Fruit fly (Drosophila melanogaster) whole organism, embryonic: ENCODE data around the gene Rhp.

ENCODE experiments used
- Asciz ChIP-seq: fragments of 200-800 bp; sonication (Bioruptor generic); optimal IDR thresholded peaks from 2 replicates; lab custom pipeline; 2017; ENCODE audit warnings: missing biosample characterization, mild to moderate bottlenecking, missing genetic modification characterization, missing genetic modification reagents
- BEAF-32 ChIP-seq: fragments of 200-800 bp; sonication (Bioruptor generic); optimal IDR thresholded peaks from 3 replicates; lab custom pipeline; 2017; ENCODE audit warnings: missing biosample characterization, missing genetic modification characterization, mild to moderate bottlenecking, moderate library complexity, missing genetic modification reagents
- CG10147 ChIP-seq: fragments of 200-800 bp; sonication (Bioruptor generic); optimal IDR thresholded peaks from 2 replicates; lab custom pipeline; 2019; ENCODE audit warnings: missing biosample characterization, mild to moderate bottlenecking, missing genetic modification characterization, moderate library complexity
- CG1024 ChIP-seq: fragments of 200-800 bp; sonication (Bioruptor generic); IDR thresholded peaks from 2 replicates; pipeline ENCODE4 v1.3.6; 2022; ENCODE audit warnings: missing biosample characterization, missing genetic modification characterization
- CG11504 ChIP-seq: fragments of 200-800 bp; sonication (Bioruptor generic); optimal IDR thresholded peaks from 3 replicates; lab custom pipeline; 2019; ENCODE audit warnings: missing biosample characterization, mild to moderate bottlenecking, missing genetic modification characterization, moderate library complexity
- CG12071 ChIP-seq: fragments of 200-800 bp; sonication (Bioruptor generic); optimal IDR thresholded peaks from 3 replicates; lab custom pipeline; 2018; ENCODE audit warnings: missing biosample characterization, mild to moderate bottlenecking, missing genetic modification characterization
- CG12659 ChIP-seq: fragments of 200-800 bp; sonication (Bioruptor generic); optimal IDR thresholded peaks from 3 replicates; lab custom pipeline; 2017; ENCODE audit warnings: mild to moderate bottlenecking, missing biosample characterization, missing genetic modification reagents, missing genetic modification characterization
- CG13424 ChIP-seq: fragments of 200-800 bp; sonication (Bioruptor generic); optimal IDR thresholded peaks from 2 replicates; lab custom pipeline; 2019; ENCODE audit warnings: missing biosample characterization, mild to moderate bottlenecking, missing genetic modification characterization, moderate library complexity
- CG13894 ChIP-seq: fragments of 200-800 bp; sonication (Bioruptor generic); optimal IDR thresholded peaks from 3 replicates; lab custom pipeline; 2018; ENCODE audit warnings: missing biosample characterization, mild to moderate bottlenecking, missing genetic modification characterization, moderate library complexity
- CG15514 ChIP-seq: fragments of 200-800 bp; sonication (Bioruptor generic); optimal IDR thresholded peaks from 3 replicates; lab custom pipeline; 2017; ENCODE audit warnings: missing biosample characterization, missing genetic modification characterization, mild to moderate bottlenecking, moderate library complexity, missing genetic modification reagents
- CG1603 ChIP-seq: fragments of 200-800 bp; sonication (Bioruptor generic); optimal IDR thresholded peaks from 2 replicates; lab custom pipeline; 2019; ENCODE audit warnings: missing biosample characterization, mild to moderate bottlenecking, missing genetic modification characterization, moderate library complexity
- CG2120 ChIP-seq: fragments of 200-800 bp; sonication (Bioruptor generic); optimal IDR thresholded peaks from 3 replicates; lab custom pipeline; 2016; ENCODE audit warnings: missing biosample characterization, missing genetic modification characterization
- CG31365 ChIP-seq: fragments of 200-800 bp; sonication (Bioruptor generic); optimal IDR thresholded peaks from 2 replicates; lab custom pipeline; 2018; ENCODE audit warnings: missing biosample characterization, mild to moderate bottlenecking, missing genetic modification characterization
- CG3163 ChIP-seq: fragments of 200-800 bp; sonication (Bioruptor generic); optimal IDR thresholded peaks from 3 replicates; lab custom pipeline; 2016; ENCODE audit warnings: missing biosample characterization, missing genetic modification characterization
- CG34376 ChIP-seq: fragments of 200-800 bp; sonication (Bioruptor generic); optimal IDR thresholded peaks from 2 replicates; lab custom pipeline; 2018; ENCODE audit warnings: missing biosample characterization, mild to moderate bottlenecking, missing genetic modification characterization
- CG6765 ChIP-seq: fragments of 200-800 bp; sonication (Bioruptor generic); optimal IDR thresholded peaks from 3 replicates; lab custom pipeline; 2017; ENCODE audit warnings: missing biosample characterization, mild to moderate bottlenecking, missing genetic modification characterization
- CG8089 ChIP-seq: fragments of 200-800 bp; sonication (Bioruptor generic); optimal IDR thresholded peaks from 3 replicates; lab custom pipeline; 2016; ENCODE audit warnings: missing biosample characterization, missing genetic modification characterization
- CG8765 ChIP-seq: fragments of 200-800 bp; sonication (Bioruptor generic); IDR thresholded peaks from 2 replicates; pipeline ENCODE4 v1.3.6; 2022; ENCODE audit warnings: missing biosample characterization, missing genetic modification characterization
- CG8924 ChIP-seq: fragments of 200-800 bp; optimal IDR thresholded peaks from 3 replicates; lab custom pipeline; 2019; ENCODE audit warnings: missing biosample characterization, mild to moderate bottlenecking, missing genetic modification characterization, moderate library complexity
- Eip74EF ChIP-seq, 2 experiments: fragments of 200-800 bp in 1 of 2; fragments of >200 bp in 1 of 2; sonication (Bioruptor generic) in 1 of 2; optimal IDR thresholded peaks; 2 replicates each; lab custom pipeline; 2017 to 2019; ENCODE audit warnings: missing biosample characterization in 2 of 2, missing genetic modification characterization in 2 of 2, mild to moderate bottlenecking in 1 of 2, moderate library complexity in 1 of 2
- Ets97D ChIP-seq: fragments of 200-800 bp; sonication (Bioruptor generic); optimal IDR thresholded peaks from 3 replicates; lab custom pipeline; 2016; ENCODE audit warnings: missing biosample characterization, missing genetic modification characterization
- H15 ChIP-seq: fragments of 200-800 bp; sonication (Bioruptor generic); IDR thresholded peaks from 3 replicates; pipeline ENCODE4 v1.3.6; 2022; ENCODE audit warnings: missing biosample characterization, missing genetic modification characterization
- Hr51 ChIP-seq, 2 experiments: fragments of 200-800 bp; sonication (Bioruptor generic); optimal IDR thresholded peaks; 2 replicates in 1 of 2; 3 replicates in 1 of 2; lab custom pipeline; 2016 to 2018; ENCODE audit warnings: missing biosample characterization in 2 of 2, missing genetic modification characterization in 2 of 2, mild to moderate bottlenecking in 1 of 2, moderate library complexity in 1 of 2
- Jarid2 ChIP-seq: fragments of 200-800 bp; sonication (Bioruptor generic); optimal IDR thresholded peaks from 3 replicates; lab custom pipeline; 2017; ENCODE audit warnings: mild to moderate bottlenecking, missing biosample characterization, missing genetic modification reagents, missing genetic modification characterization
- Med ChIP-seq: fragments of 200-800 bp; sonication (Bioruptor generic); peaks from one replicate; lab custom pipeline; 2016; ENCODE audit warnings: missing biosample characterization, missing genetic modification characterization, mild to moderate bottlenecking, inconsistent platforms, moderate library complexity
- Poxn ChIP-seq: fragments of 200-800 bp; sonication (Bioruptor generic); IDR thresholded peaks from 2 replicates; pipeline ENCODE4 v1.3.6; 2022; ENCODE audit warnings: missing biosample characterization, missing genetic modification characterization
- Sin3A ChIP-seq: fragments of >200 bp; optimal IDR thresholded peaks from 2 replicates; lab custom pipeline; 2018
- Spps ChIP-seq: fragments of 200-800 bp; sonication (Bioruptor generic); optimal IDR thresholded peaks from 2 replicates; lab custom pipeline; 2018; ENCODE audit warnings: missing biosample characterization, mild to moderate bottlenecking, missing genetic modification characterization
- ab ChIP-seq: fragments of 200-800 bp; sonication (Bioruptor generic); optimal IDR thresholded peaks from 2 replicates; lab custom pipeline; 2016; ENCODE audit warnings: missing biosample characterization, missing genetic modification characterization
- caup ChIP-seq: fragments of 200-800 bp; sonication (Bioruptor generic); optimal IDR thresholded peaks from 3 replicates; lab custom pipeline; 2017; ENCODE audit warnings: missing biosample characterization, mild to moderate bottlenecking, missing genetic modification characterization, moderate library complexity; ENCODE audit not compliant: severe bottlenecking
- cg ChIP-seq: fragments of 200-800 bp; sonication (Bioruptor generic); optimal IDR thresholded peaks from 3 replicates; lab custom pipeline; 2019; ENCODE audit warnings: missing biosample characterization, mild to moderate bottlenecking, missing genetic modification characterization, moderate library complexity
- chinmo ChIP-seq: fragments of 200-800 bp; sonication (Bioruptor generic); IDR thresholded peaks from 4 replicates; pipeline ENCODE4 v1.3.6; 2022; ENCODE audit warnings: missing biosample characterization, missing genetic modification characterization; ENCODE audit not compliant: partially characterized antibody
- corto ChIP-seq: fragments of 200-800 bp; sonication (Bioruptor generic); optimal IDR thresholded peaks from 2 replicates; lab custom pipeline; 2016; ENCODE audit warnings: missing biosample characterization, mild to moderate bottlenecking, missing genetic modification characterization, moderate library complexity
- crp ChIP-seq, 2 experiments: fragments of 200-800 bp; sonication (Bioruptor generic); optimal IDR thresholded peaks; 2 replicates in 1 of 2; 3 replicates in 1 of 2; lab custom pipeline; 2017; ENCODE audit warnings: missing biosample characterization in 2 of 2, missing genetic modification characterization in 2 of 2, mild to moderate bottlenecking in 1 of 2, moderate library complexity in 1 of 2
- eve ChIP-seq, 2 experiments: fragments of >200 bp; optimal IDR thresholded peaks; 2 replicates each; lab custom pipeline; 2017; ENCODE audit warnings: missing biosample characterization in 2 of 2, missing genetic modification characterization in 2 of 2
- eyg ChIP-seq: fragments of 200-800 bp; sonication (Bioruptor generic); optimal IDR thresholded peaks from 3 replicates; lab custom pipeline; 2016; ENCODE audit warnings: missing biosample characterization, missing genetic modification characterization
- gfzf ChIP-seq: fragments of 200-800 bp; sonication (Bioruptor generic); optimal IDR thresholded peaks from 2 replicates; lab custom pipeline; 2016; ENCODE audit warnings: missing biosample characterization, mild to moderate bottlenecking, missing genetic modification characterization, moderate library complexity
- jigr1 ChIP-seq: fragments of 200-800 bp; sonication (Bioruptor generic); IDR thresholded peaks from 3 replicates; pipeline ENCODE4 v1.3.6; 2022; ENCODE audit warnings: missing biosample characterization, missing genetic modification characterization
- jing ChIP-seq: fragments of 200-800 bp; sonication (Bioruptor generic); optimal IDR thresholded peaks from 2 replicates; lab custom pipeline; 2018; ENCODE audit warnings: missing biosample characterization, mild to moderate bottlenecking, missing genetic modification characterization
- mirr ChIP-seq: fragments of 200-800 bp; sonication (Bioruptor generic); optimal IDR thresholded peaks from 3 replicates; lab custom pipeline; 2018; ENCODE audit warnings: missing biosample characterization, mild to moderate bottlenecking, missing genetic modification characterization
- mld ChIP-seq: fragments of 200-800 bp; sonication (Bioruptor generic); IDR thresholded peaks from 3 replicates; pipeline ENCODE4 v1.3.6; 2022; ENCODE audit warnings: missing biosample characterization, missing genetic modification characterization; ENCODE audit not compliant: partially characterized antibody
- peb ChIP-seq: fragments of 200-800 bp; sonication (Bioruptor generic); IDR thresholded peaks from 2 replicates; pipeline ENCODE4 v1.3.6; 2022; ENCODE audit warnings: missing biosample characterization, missing genetic modification characterization
- pzg ChIP-seq: fragments of 200-800 bp; sonication (Bioruptor generic); optimal IDR thresholded peaks from 3 replicates; lab custom pipeline; 2018; ENCODE audit warnings: missing biosample characterization, mild to moderate bottlenecking, missing genetic modification characterization, moderate library complexity
- rib ChIP-seq: fragments of 200-800 bp; sonication (Bioruptor generic); IDR thresholded peaks from 2 replicates; pipeline ENCODE4 v1.3.6; 2022; ENCODE audit warnings: missing biosample characterization, missing genetic modification characterization
- row ChIP-seq: fragments of 200-800 bp; sonication (Bioruptor generic); IDR thresholded peaks from 3 replicates; pipeline ENCODE4 v1.3.6; 2022; ENCODE audit warnings: missing biosample characterization, missing genetic modification characterization
- sd ChIP-seq: fragments of 200-800 bp; sonication (Bioruptor generic); optimal IDR thresholded peaks from 3 replicates; lab custom pipeline; 2018; ENCODE audit warnings: missing biosample characterization, mild to moderate bottlenecking, missing genetic modification characterization, moderate library complexity
- sens ChIP-seq: fragments of 200-800 bp; sonication (Bioruptor generic); peaks from one replicate; lab custom pipeline; 2016; ENCODE audit warnings: missing biosample characterization, missing genetic modification characterization
- stwl ChIP-seq: fragments of 200-800 bp; sonication (Bioruptor generic); optimal IDR thresholded peaks from 3 replicates; lab custom pipeline; 2018; ENCODE audit warnings: missing biosample characterization, mild to moderate bottlenecking, missing genetic modification characterization, moderate library complexity

The Rhp gene

dm6 chrX:15803764-15804563 is 15.3 kb downstream of the Rhp start, which contains the start of the genes PGRP-LE and sd (continued):
- peak; percentile 2 for TF ChIP-seq CG13424
- peak; percentile 43 for TF ChIP-seq gfzf (GFP tag; lab: Kevin White, UChicago)
- no peak for TF ChIP-seq mirr (GFP tag; lab: Kevin White, UChicago)
- peak; percentile 78 for TF ChIP-seq Jarid2
- 0 out of 2 replicates have a peak, but pooled peaks have one; percentile 33 for TF ChIP-seq rib
- TF ChIP-seq pzg (GFP tag; lab: Kevin White, UChicago): peak; percentile 16
- TF ChIP-seq CG10147 (GFP tag; lab: Kevin White, UChicago): peak; percentile 8
- TF ChIP-seq ab: no peak
- TF ChIP-seq corto (GFP tag; lab: Kevin White, UChicago): no peak
- peak; percentile 11 for TF ChIP-seq CG13894 (tag; lab: Kevin White, UChicago)
- TF ChIP-seq cg (GFP tag; lab: Kevin White, UChicago): peak; percentile 54
- peak; percentile 98 for TF ChIP-seq CG3163 (GFP tag; lab: Kevin White, UChicago)
- TF ChIP-seq BEAF-32 (GFP tag; lab: Kevin White, UChicago): peak; percentile 34
- peak; percentile 2 for TF ChIP-seq Ets97D
- TF ChIP-seq CG12659 (GFP tag; lab: Kevin White, UChicago): no peak
- peak in 1 of 2 experiments; percentile 82 for TF ChIP-seq crp (GFP tag; optimal IDR thresholded peaks at IDR 0.05; lab: Kevin White, UChicago)
- TF ChIP-seq Eip74EF (GFP tag; optimal IDR thresholded peaks at IDR 0.05; lab: Kevin White, UChicago): peak in 1 of 2 experiments; percentile 14
- TF ChIP-seq CG12071 (GFP tag; lab: Kevin White, UChicago): peak; percentile 18
- peak; percentile 72; the same call in 2 of the 4 replicates for TF ChIP-seq chinmo
- TF ChIP-seq CG8089 (GFP tag; lab: Kevin White, UChicago): no peak
- TF ChIP-seq sens (GFP tag; lab: Kevin White, UChicago): peak; percentile 78
- TF ChIP-seq CG1603 (tag; lab: Kevin White, UChicago): peak; percentile 18
- peak; percentile 83 for TF ChIP-seq CG15514 (GFP tag; lab: Kevin White, UChicago)
- TF ChIP-seq Med (GFP tag; lab: Kevin White, UChicago): peak; percentile 69
- peak; percentile 16 for TF ChIP-seq CG2120 (GFP tag; lab: Kevin White, UChicago)
- TF ChIP-seq Sin3A (lab: Kevin White, UChicago): no peak
- TF ChIP-seq CG34376 (GFP tag; lab: Kevin White, UChicago): peak; percentile 44
- TF ChIP-seq Hr51 (GFP tag; optimal IDR thresholded peaks at IDR 0.05; lab: Kevin White, UChicago): peak in 1 of 2 experiments; percentile 5

- TF ChIP-seq jing (GFP tag; lab: Kevin White, UChicago) (no peak), eyg (GFP tag; lab: Kevin White, UChicago) (no peak), jigr1 (GFP tag; lab: Robert Waterston, UW) (no peak), CG11504 (peak; percentile 8), CG8765 (no peak), Poxn (GFP tag; lab: Robert Waterston, UW) (no peak), CG31365 (tag; lab: Kevin White, UChicago) (no peak), Spps (no peak), CG1024 (GFP tag; lab: Robert Waterston, UW) (no peak), eve (GFP tag; optimal IDR thresholded peaks at IDR 0.05; lab: Kevin White, UChicago) (no peak), peb (GFP tag; lab: Robert Waterston, UW) (no peak), caup (GFP tag; lab: Kevin White, UChicago) (no peak), stwl (tag; lab: Kevin White, UChicago) (no peak), sd (no peak), CG8924 (no peak), Asciz (GFP tag; lab: Kevin White, UChicago) (no peak), row (GFP tag; lab: Robert Waterston, UW) (0 out of 3 replicates have a peak, but pooled peaks have one; percentile 8), CG6765 (GFP tag; lab: Kevin White, UChicago) (peak; percentile 9), H15 (GFP tag; lab: Robert Waterston, UW) (no peak), mld (GFP tag; lab: Robert Waterston, UW) (no peak)
Observed at dm6 chrX:15804790-15805189, 16.1 kb downstream of the Rhp start.
